Worm (Caenorhabditis elegans) whole organism, L3 larva: Measurements from ENCODE around the gene col-39.

Experiments used
- R02D3.7 ChIP-seq: fragments of 150-350 bp; optimal IDR thresholded peaks from 2 replicates; lab custom pipeline; 2014; ENCODE audit warnings: missing biosample characterization, missing genetic modification characterization
- ZK546.5 ChIP-seq: sonication (generic microtip); optimal IDR thresholded peaks from 2 replicates; lab custom pipeline; 2017; ENCODE audit warnings: missing biosample characterization, missing genetic modification characterization
- aly-2 ChIP-seq: fragments of 150-350 bp; optimal IDR thresholded peaks from 2 replicates; lab custom pipeline; 2014; ENCODE audit warnings: missing biosample characterization, missing genetic modification characterization
- ama-1 ChIP-seq: fragments of 150-350 bp; optimal IDR thresholded peaks from 2 replicates; lab custom pipeline; 2018
- ceh-16 ChIP-seq: sonication (generic microtip); optimal IDR thresholded peaks from 2 replicates; lab custom pipeline; 2017; ENCODE audit warnings: missing biosample characterization, missing genetic modification characterization
- ceh-28 ChIP-seq: fragments of 150-350 bp; optimal IDR thresholded peaks from 2 replicates; lab custom pipeline; 2014; ENCODE audit warnings: missing biosample characterization, missing genetic modification reagents, missing genetic modification characterization
- ceh-82 ChIP-seq: fragments of 150-350 bp; optimal IDR thresholded peaks from 2 replicates; lab custom pipeline; 2014; ENCODE audit warnings: missing biosample characterization, missing genetic modification characterization
- ceh-9 ChIP-seq: sonication (generic microtip); optimal IDR thresholded peaks from 2 replicates; lab custom pipeline; 2018; ENCODE audit warnings: missing biosample characterization, missing genetic modification characterization
- daf-12 ChIP-seq: fragments of 150-350 bp; optimal IDR thresholded peaks from 2 replicates; lab custom pipeline; 2014; ENCODE audit warnings: missing biosample characterization, missing genetic modification reagents, missing genetic modification characterization
- egl-27 ChIP-seq: sonication (generic microtip); optimal IDR thresholded peaks from 4 replicates; lab custom pipeline; 2017; ENCODE audit warnings: missing biosample characterization, missing genetic modification reagents, missing genetic modification characterization
- elt-1 ChIP-seq: fragments of 150-350 bp; optimal IDR thresholded peaks from 2 replicates; lab custom pipeline; 2014; ENCODE audit warnings: missing biosample characterization, missing genetic modification characterization
- elt-3 ChIP-seq, 3 experiments: fragments of 150-350 bp in 1 of 3; sonication (generic microtip) in 2 of 3; optimal IDR thresholded peaks; 2 replicates in 2 of 3; 4 replicates in 1 of 3; lab custom pipeline; 2014 to 2017; ENCODE audit warnings: missing biosample characterization in 3 of 3, missing genetic modification characterization in 3 of 3
- fos-1 ChIP-seq: fragments of 150-350 bp; optimal IDR thresholded peaks from 2 replicates; lab custom pipeline; 2014; ENCODE audit warnings: missing biosample characterization, missing genetic modification characterization
- jun-1 ChIP-seq: fragments of 150-350 bp; optimal IDR thresholded peaks from 2 replicates; lab custom pipeline; 2014; ENCODE audit warnings: missing biosample characterization, missing genetic modification reagents, missing genetic modification characterization
- lin-15B ChIP-seq: fragments of 150-350 bp; optimal IDR thresholded peaks from 2 replicates; lab custom pipeline; 2014; ENCODE audit warnings: missing biosample characterization, missing genetic modification characterization
- lin-39 ChIP-seq: fragments of 150-350 bp; optimal IDR thresholded peaks from 2 replicates; lab custom pipeline; 2018; ENCODE audit warnings: missing biosample characterization, missing genetic modification reagents, missing genetic modification characterization
- mdl-1 ChIP-seq: fragments of 150-350 bp; optimal IDR thresholded peaks from 2 replicates; lab custom pipeline; 2014; ENCODE audit warnings: missing biosample characterization, missing genetic modification characterization
- mml-1 ChIP-seq: fragments of 150-350 bp; sonication (generic microtip); optimal IDR thresholded peaks from 3 replicates; lab custom pipeline; 2014; ENCODE audit warnings: missing biosample characterization, missing genetic modification characterization
- nfya-1 ChIP-seq: sonication (generic microtip); optimal IDR thresholded peaks from 2 replicates; lab custom pipeline; 2017; ENCODE audit warnings: missing genetic modification characterization, mild to moderate bottlenecking, missing compliant biosample characterization, antibody characterized with exemption, moderate library complexity; ENCODE audit not compliant: insufficient read depth
- nhr-11 ChIP-seq: fragments of 150-350 bp; optimal IDR thresholded peaks from 2 replicates; lab custom pipeline; 2014; ENCODE audit warnings: missing biosample characterization, missing genetic modification characterization
- nhr-23 ChIP-seq: fragments of 150-350 bp; optimal IDR thresholded peaks from 2 replicates; lab custom pipeline; 2014; ENCODE audit warnings: missing biosample characterization, missing genetic modification reagents, missing genetic modification characterization
- nhr-237 ChIP-seq: fragments of 150-350 bp; optimal IDR thresholded peaks from 2 replicates; lab custom pipeline; 2014; ENCODE audit warnings: missing biosample characterization, missing genetic modification characterization
- nhr-25 ChIP-seq: sonication (generic microtip); optimal IDR thresholded peaks from 2 replicates; lab custom pipeline; 2017; ENCODE audit warnings: missing biosample characterization, missing genetic modification characterization
- nhr-28 ChIP-seq: fragments of 150-350 bp; optimal IDR thresholded peaks from 2 replicates; lab custom pipeline; 2014; ENCODE audit warnings: missing biosample characterization, missing genetic modification characterization
- nhr-43 ChIP-seq: sonication (generic microtip); optimal IDR thresholded peaks from 2 replicates; lab custom pipeline; 2016; ENCODE audit warnings: mild to moderate bottlenecking, missing genetic modification characterization, missing compliant biosample characterization; ENCODE audit not compliant: poor library complexity, severe bottlenecking
- nhr-67 ChIP-seq: fragments of 150-350 bp; optimal IDR thresholded peaks from 2 replicates; lab custom pipeline; 2014; ENCODE audit warnings: missing biosample characterization, missing genetic modification characterization
- nhr-76 ChIP-seq: fragments of 150-350 bp; sonication (generic microtip); optimal IDR thresholded peaks from 5 replicates; lab custom pipeline; 2014; ENCODE audit warnings: missing biosample characterization, missing genetic modification characterization
- nhr-77 ChIP-seq: fragments of 150-350 bp; optimal IDR thresholded peaks from 2 replicates; lab custom pipeline; 2014; ENCODE audit warnings: missing biosample characterization, missing genetic modification characterization
- pha-4 ChIP-seq: fragments of 150-350 bp; optimal IDR thresholded peaks from 2 replicates; lab custom pipeline; 2014; ENCODE audit warnings: missing biosample characterization, missing genetic modification reagents, missing genetic modification characterization
- pqm-1 ChIP-seq: fragments of 150-350 bp; optimal IDR thresholded peaks from 2 replicates; lab custom pipeline; 2017; ENCODE audit warnings: missing biosample characterization, missing genetic modification characterization, inconsistent platforms
- sea-2 ChIP-seq: fragments of 150-350 bp; sonication (generic microtip); optimal IDR thresholded peaks from 4 replicates; lab custom pipeline; 2014; ENCODE audit warnings: missing biosample characterization, missing genetic modification reagents, missing genetic modification characterization
- tbx-2 ChIP-seq: sonication (generic microtip); optimal IDR thresholded peaks from 2 replicates; lab custom pipeline; 2016; ENCODE audit warnings: mild to moderate bottlenecking, missing genetic modification characterization, missing compliant biosample characterization
- unc-39 ChIP-seq: sonication (generic microtip); optimal IDR thresholded peaks from 4 replicates; lab custom pipeline; 2017; ENCODE audit warnings: missing biosample characterization, missing genetic modification characterization
- unc-62 ChIP-seq: fragments of 150-350 bp; sonication (generic microtip); optimal IDR thresholded peaks from 4 replicates; lab custom pipeline; 2014; ENCODE audit warnings: missing biosample characterization, missing genetic modification reagents, missing genetic modification characterization
- zag-1 ChIP-seq: fragments of 150-350 bp; optimal IDR thresholded peaks from 2 replicates; lab custom pipeline; 2014; ENCODE audit warnings: missing biosample characterization, missing genetic modification characterization
- ztf-4 ChIP-seq: fragments of 150-350 bp; optimal IDR thresholded peaks from 2 replicates; lab custom pipeline; 2014; ENCODE audit warnings: missing biosample characterization, missing genetic modification characterization

The col-39 gene

ce11 chrII:10717124-10717523 lies 12.4 kb downstream of the col-39 start, which contains the start of gene C09G5.13:
Gene C09G5.13, plus strand, starts transcription at chrII:10717424.
- TF ChIP-seq unc-39 (tag; lab: Kevin White, UChicago) (no peak), nhr-77 (no peak), egl-27 (tag; lab: Kevin White, UChicago) (no peak), ceh-82 (tag; lab: Kevin White, UChicago) (no peak), elt-3 (tag; optimal IDR thresholded peaks at IDR 0.05; lab: Kevin White, UChicago) (no peak)

ce11 chrII:10719931-10720330 lies 15.2 kb downstream of the col-39 start, which contains the start of gene mks-5:
Gene mks-5, plus strand, starts transcription at chrII:10720231.
- no peak for TF ChIP-seq nhr-25 (tag; lab: Kevin White, UChicago)
- no peak for TF ChIP-seq zag-1 (tag; lab: Kevin White, UChicago)
- no peak for TF ChIP-seq nhr-67 (tag; lab: Kevin White, UChicago)
- TF ChIP-seq nhr-23 (tag; lab: Kevin White, UChicago) = no peak
- no peak for TF ChIP-seq pqm-1
- no peak for TF ChIP-seq ztf-4 (tag; lab: Kevin White, UChicago)
- TF ChIP-seq nhr-77 = no peak
- TF ChIP-seq tbx-2 (tag; lab: Kevin White, UChicago) = no peak
- TF ChIP-seq, all 47 proteins: peak for 0

ce11 chrII:10723069-10723468 lies 18.4 kb downstream of the col-39 start, which contains the start of gene C09G5.14:
Gene C09G5.14, minus strand, starts transcription at chrII:10723169.
- TF ChIP-seq ZK546.5 (tag; lab: Kevin White, UChicago) (no peak), ceh-16 (no peak), ceh-82 (tag; lab: Kevin White, UChicago) (no peak), mdl-1 (tag; lab: Kevin White, UChicago) (no peak), nhr-76 (no peak)

ce11 chrII:10730702-10731101 lies 26.0 kb downstream of the col-39 start:
- TF ChIP-seq nfya-1 (tag; lab: Kevin White, UChicago) = no peak
- no peak for TF ChIP-seq elt-1 (tag; lab: Kevin White, UChicago)
- no peak for TF ChIP-seq nhr-43 (tag; lab: Kevin White, UChicago)
- no peak for TF ChIP-seq ZK546.5 (tag; lab: Kevin White, UChicago)

- TF ChIP-seq aly-2 (no peak), unc-62 (GFP tag; lab: Kevin White, UChicago) (no peak), sea-2 (GFP tag; lab: Kevin White, UChicago) (no peak), elt-3 (tag; optimal IDR thresholded peaks at IDR 0.05; lab: Kevin White, UChicago) (no peak), daf-12 (no peak), R02D3.7 (tag; lab: Kevin White, UChicago) (no peak), nhr-25 (tag; lab: Kevin White, UChicago) (no peak), zag-1 (tag; lab: Kevin White, UChicago) (no peak), pha-4 (tag; lab: Kevin White, UChicago) (no peak), nhr-76 (no peak), tbx-2 (tag; lab: Kevin White, UChicago) (no peak), nhr-67 (tag; lab: Kevin White, UChicago) (no peak), ztf-4 (tag; lab: Kevin White, UChicago) (no peak), nfya-1 (tag; lab: Kevin White, UChicago) (no peak), nhr-237 (tag; lab: Kevin White, UChicago) (no peak), ZK546.5 (tag; lab: Kevin White, UChicago) (no peak), ama-1 (lab: Kevin White, UChicago) (no peak), ceh-82 (tag; lab: Kevin White, UChicago) (no peak)
These were observed 26.8 kb downstream of the col-39 start, which contains the start of gene glb-12 for ce11 chrII:10731552-10731951. Gene glb-12, minus strand, starts transcription at chrII:10731652.

ce11 chrII:10737059-10737458 lies 32.3 kb downstream of the col-39 start, which contains the start of gene C52A11.3:
Gene C52A11.3, plus strand, starts transcription at chrII:10737359.
- no peak for TF ChIP-seq nhr-11 (tag; lab: Kevin White, UChicago)
- TF ChIP-seq lin-15B (tag; lab: Kevin White, UChicago) = no peak
- TF ChIP-seq jun-1 (tag; lab: Kevin White, UChicago) = no peak
- TF ChIP-seq ceh-28 (tag; lab: Kevin White, UChicago) = no peak
- no peak for TF ChIP-seq lin-39 (tag; lab: Kevin White, UChicago)
- TF ChIP-seq egl-27 (tag; lab: Kevin White, UChicago) = no peak
- TF ChIP-seq nhr-28 (tag; lab: Kevin White, UChicago) = no peak
- TF ChIP-seq nhr-23 (tag; lab: Kevin White, UChicago) = no peak
- TF ChIP-seq nhr-77 = no peak
- TF ChIP-seq nhr-76 = no peak
- TF ChIP-seq daf-12 = no peak
- no peak for TF ChIP-seq ceh-9 (tag; lab: Kevin White, UChicago)
- TF ChIP-seq nhr-43 (tag; lab: Kevin White, UChicago) = no peak
- no peak for TF ChIP-seq sea-2 (GFP tag; lab: Kevin White, UChicago)
- no peak for TF ChIP-seq aly-2
- no peak for TF ChIP-seq mml-1 (tag; lab: Kevin White, UChicago)
- no peak for TF ChIP-seq fos-1 (tag; lab: Kevin White, UChicago)
